Worm (Caenorhabditis elegans) whole organism, L4/young adult: ENCODE results near the gene tiar-1.

Experiments used
- W03F9.2 ChIP-seq: fragments of 150-350 bp; optimal IDR thresholded peaks from 2 replicates; lab custom pipeline; 2014; ENCODE audit warnings: missing biosample characterization, missing genetic modification characterization
- dao-5 ChIP-seq: sonication (generic microtip); optimal IDR thresholded peaks from 2 replicates; lab custom pipeline; 2016; ENCODE audit warnings: missing genotype, missing genetic modification characterization, moderate library complexity, missing compliant biosample characterization
- him-1 ChIP-seq: sonication (generic microtip); optimal IDR thresholded peaks from 2 replicates; lab custom pipeline; 2016; ENCODE audit warnings: missing genotype, missing genetic modification reagents, missing genetic modification characterization, missing compliant biosample characterization

- TF ChIP-seq dao-5 (tag; lab: Kevin White, UChicago) (no peak), him-1 (no peak), W03F9.2 (no peak)
These were observed 1.2 kb upstream of the tiar-1 start, which contains the start of the genes C18A3.10 and C18A3.3 for ce11 chrII:5715745-5716357.
